Fruit fly (Drosophila melanogaster) whole organism, embryonic: ENCODE data around the gene Dcps.

Source experiments
- Bgb ChIP-seq: fragments of 200-800 bp; sonication (Bioruptor generic); IDR thresholded peaks from 2 replicates; pipeline ENCODE4 v1.3.6; 2022; ENCODE audit warnings: missing biosample characterization, missing genetic modification characterization; ENCODE audit not compliant: partially characterized antibody
- CG10209 ChIP-seq: fragments of 200-800 bp; sonication (Bioruptor generic); optimal IDR thresholded peaks from 3 replicates; lab custom pipeline; 2017; ENCODE audit warnings: missing biosample characterization, mild to moderate bottlenecking, missing genetic modification characterization, missing genetic modification reagents
- CG1024 ChIP-seq: fragments of 200-800 bp; sonication (Bioruptor generic); IDR thresholded peaks from 2 replicates; pipeline ENCODE4 v1.3.6; 2022; ENCODE audit warnings: missing biosample characterization, missing genetic modification characterization
- CG10431 ChIP-seq: fragments of 200-800 bp; sonication (Bioruptor generic); optimal IDR thresholded peaks from 3 replicates; lab custom pipeline; 2018; ENCODE audit warnings: missing biosample characterization, mild to moderate bottlenecking, missing genetic modification characterization
- CG11696 ChIP-seq: fragments of 200-800 bp; sonication (Bioruptor generic); IDR thresholded peaks from 2 replicates; pipeline ENCODE4 v1.3.6; 2022; ENCODE audit warnings: missing biosample characterization, missing genetic modification characterization
- CG11723 ChIP-seq: fragments of 200-800 bp; sonication (Bioruptor generic); optimal IDR thresholded peaks from 2 replicates; lab custom pipeline; 2017; ENCODE audit warnings: missing biosample characterization, mild to moderate bottlenecking, missing genetic modification characterization
- CG12071 ChIP-seq: fragments of 200-800 bp; sonication (Bioruptor generic); optimal IDR thresholded peaks from 3 replicates; lab custom pipeline; 2018; ENCODE audit warnings: missing biosample characterization, mild to moderate bottlenecking, missing genetic modification characterization
- CG14014 ChIP-seq: fragments of 200-800 bp; sonication (Bioruptor generic); IDR thresholded peaks from 2 replicates; pipeline ENCODE4 v1.3.6; 2022; ENCODE audit warnings: missing biosample characterization, missing genetic modification characterization
- CG14441 ChIP-seq: fragments of 200-800 bp; sonication (Bioruptor generic); IDR thresholded peaks from 2 replicates; pipeline ENCODE4 v1.3.6; 2022; ENCODE audit warnings: missing biosample characterization, missing genetic modification characterization
- CG1602 ChIP-seq: fragments of 200-800 bp; sonication (Bioruptor generic); optimal IDR thresholded peaks from 3 replicates; lab custom pipeline; 2016; ENCODE audit warnings: missing biosample characterization, missing genetic modification characterization
- CG16813 ChIP-seq: fragments of 200-800 bp; sonication (Bioruptor generic); IDR thresholded peaks from 3 replicates; pipeline ENCODE4 v1.3.6; 2022; ENCODE audit warnings: missing biosample characterization, missing genetic modification characterization; ENCODE audit not compliant: partially characterized antibody
- CG18599 ChIP-seq: fragments of 200-800 bp; sonication (Bioruptor generic); optimal IDR thresholded peaks from 3 replicates; lab custom pipeline; 2017; ENCODE audit warnings: missing biosample characterization, missing genetic modification characterization, mild to moderate bottlenecking, moderate library complexity, missing genetic modification reagents
- CG2116 ChIP-seq: fragments of 200-800 bp; sonication (Bioruptor generic); optimal IDR thresholded peaks from 3 replicates; lab custom pipeline; 2018; ENCODE audit warnings: missing biosample characterization, mild to moderate bottlenecking, missing genetic modification characterization
- CG2202 ChIP-seq: fragments of 200-800 bp; sonication (Bioruptor generic); optimal IDR thresholded peaks from 2 replicates; lab custom pipeline; 2018; ENCODE audit warnings: missing biosample characterization, mild to moderate bottlenecking, missing genetic modification characterization
- CG31441 ChIP-seq: fragments of 200-800 bp; sonication (Bioruptor generic); IDR thresholded peaks from 2 replicates; pipeline ENCODE4 v1.3.6; 2022; ENCODE audit warnings: missing biosample characterization, missing genetic modification characterization
- CG4730 ChIP-seq: fragments of 200-800 bp; sonication (Bioruptor generic); IDR thresholded peaks from 2 replicates; pipeline ENCODE4 v1.3.6; 2022; ENCODE audit warnings: missing biosample characterization, missing genetic modification characterization
- CG4854 ChIP-seq: fragments of 200-800 bp; sonication (Bioruptor generic); optimal IDR thresholded peaks from 2 replicates; lab custom pipeline; 2016; ENCODE audit warnings: missing biosample characterization, missing genetic modification characterization, inconsistent platforms
- CG9437 ChIP-seq: fragments of 200-800 bp; sonication (Bioruptor generic); optimal IDR thresholded peaks from 2 replicates; lab custom pipeline; 2018; ENCODE audit warnings: missing biosample characterization, mild to moderate bottlenecking, missing genetic modification characterization
- CG9797 ChIP-seq: fragments of 200-800 bp; sonication (Bioruptor generic); optimal IDR thresholded peaks from 3 replicates; lab custom pipeline; 2018; ENCODE audit warnings: missing biosample characterization, mild to moderate bottlenecking, missing genetic modification characterization
- Deaf1 ChIP-seq: fragments of 200-800 bp; optimal IDR thresholded peaks from 3 replicates; lab custom pipeline; 2019; ENCODE audit warnings: missing biosample characterization, mild to moderate bottlenecking, missing genetic modification characterization, moderate library complexity
- Dip3 ChIP-seq: fragments of 200-800 bp; sonication (Bioruptor generic); optimal IDR thresholded peaks from 3 replicates; lab custom pipeline; 2016; ENCODE audit warnings: missing biosample characterization, missing genetic modification characterization
- Dll ChIP-seq: fragments of 200-800 bp; sonication (Bioruptor generic); IDR thresholded peaks from 4 replicates; pipeline ENCODE4 v1.3.6; 2022; ENCODE audit warnings: missing biosample characterization, missing genetic modification characterization; ENCODE audit not compliant: partially characterized antibody
- Doc3 ChIP-seq: fragments of 200-800 bp; sonication (Bioruptor generic); IDR thresholded peaks from 3 replicates; pipeline ENCODE4 v1.3.6; 2022; ENCODE audit warnings: missing biosample characterization, missing genetic modification characterization; ENCODE audit not compliant: partially characterized antibody
- Fer3 ChIP-seq: fragments of 200-800 bp; sonication (Bioruptor generic); optimal IDR thresholded peaks from 2 replicates; lab custom pipeline; 2018; ENCODE audit warnings: missing biosample characterization, mild to moderate bottlenecking, missing genetic modification characterization, moderate library complexity
- Lhr ChIP-seq: fragments of 200-800 bp; sonication (Bioruptor generic); optimal IDR thresholded peaks from 3 replicates; lab custom pipeline; 2017; ENCODE audit warnings: mild to moderate bottlenecking, missing biosample characterization, missing genetic modification reagents, missing genetic modification characterization
- Mad ChIP-seq: fragments of 200-800 bp; sonication (Bioruptor generic); optimal IDR thresholded peaks from 2 replicates; lab custom pipeline; 2016; ENCODE audit warnings: missing biosample characterization, missing genetic modification characterization
- Oli ChIP-seq: fragments of 200-800 bp; sonication (Bioruptor generic); optimal IDR thresholded peaks from 2 replicates; lab custom pipeline; 2018; ENCODE audit warnings: missing biosample characterization, mild to moderate bottlenecking, missing genetic modification characterization, moderate library complexity
- Stat92E ChIP-seq, 3 experiments: fragments of >200 bp in 2 of 3; fragments of 200-800 bp in 1 of 3; sonication (Bioruptor generic) in 1 of 3; optimal IDR thresholded peaks; 2 replicates each; lab custom pipeline; 2017 to 2019; ENCODE audit warnings: missing biosample characterization in 3 of 3, missing genetic modification characterization in 3 of 3, mild to moderate bottlenecking in 1 of 3, moderate library complexity in 1 of 3
- Taf1 ChIP-seq: fragments of 200-800 bp; sonication (Bioruptor generic); IDR thresholded peaks from 2 replicates; pipeline ENCODE4 v1.3.6; 2022; ENCODE audit warnings: missing biosample characterization, missing genetic modification characterization
- aop ChIP-seq: fragments of 200-800 bp; sonication (Bioruptor generic); IDR thresholded peaks from 2 replicates; pipeline ENCODE4 v1.3.6; 2022; ENCODE audit warnings: missing biosample characterization, missing genetic modification characterization
- ash1 ChIP-seq: fragments of 200-800 bp; sonication (Bioruptor generic); optimal IDR thresholded peaks from 2 replicates; lab custom pipeline; 2018; ENCODE audit warnings: missing biosample characterization, mild to moderate bottlenecking, missing genetic modification characterization
- bbx ChIP-seq: fragments of 200-800 bp; sonication (Bioruptor generic); IDR thresholded peaks from 2 replicates; pipeline ENCODE4 v1.3.6; 2022; ENCODE audit warnings: missing biosample characterization, missing genetic modification characterization; ENCODE audit not compliant: partially characterized antibody
- bowl ChIP-seq: fragments of 200-800 bp; sonication (Bioruptor generic); IDR thresholded peaks from 2 replicates; pipeline ENCODE4 v1.3.6; 2022; ENCODE audit warnings: missing biosample characterization, missing genetic modification characterization
- cas ChIP-seq: fragments of 200-800 bp; sonication (Bioruptor generic); IDR thresholded peaks from 2 replicates; pipeline ENCODE4 v1.3.6; 2022; ENCODE audit warnings: missing biosample characterization, missing genetic modification characterization
- cg ChIP-seq: fragments of 200-800 bp; sonication (Bioruptor generic); optimal IDR thresholded peaks from 3 replicates; lab custom pipeline; 2019; ENCODE audit warnings: missing biosample characterization, mild to moderate bottlenecking, missing genetic modification characterization, moderate library complexity
- crc ChIP-seq: fragments of 200-800 bp; sonication (Bioruptor generic); optimal IDR thresholded peaks from 2 replicates; lab custom pipeline; 2016; ENCODE audit warnings: missing biosample characterization, missing genetic modification characterization
- ind ChIP-seq: fragments of 200-800 bp; sonication (Bioruptor generic); optimal IDR thresholded peaks from 3 replicates; lab custom pipeline; 2016; ENCODE audit warnings: missing biosample characterization, missing genetic modification characterization
- lab ChIP-seq: fragments of 200-800 bp; sonication (Bioruptor generic); optimal IDR thresholded peaks from 3 replicates; lab custom pipeline; 2017; ENCODE audit warnings: missing biosample characterization, missing genetic modification characterization, mild to moderate bottlenecking, moderate library complexity, missing genetic modification reagents
- lmd ChIP-seq: fragments of 200-800 bp; sonication (Bioruptor generic); IDR thresholded peaks from 2 replicates; pipeline ENCODE4 v1.3.6; 2022; ENCODE audit warnings: missing biosample characterization, missing genetic modification characterization
- pb ChIP-seq: fragments of 200-800 bp; sonication (Bioruptor generic); optimal IDR thresholded peaks from 3 replicates; lab custom pipeline; 2016; ENCODE audit warnings: missing biosample characterization, missing genetic modification characterization
- shn ChIP-seq: fragments of 200-800 bp; sonication (Bioruptor generic); optimal IDR thresholded peaks from 3 replicates; lab custom pipeline; 2016; ENCODE audit warnings: missing biosample characterization, missing genetic modification characterization
- sima ChIP-seq: fragments of 200-800 bp; sonication (Bioruptor generic); optimal IDR thresholded peaks from 2 replicates; lab custom pipeline; 2016; ENCODE audit warnings: missing biosample characterization, missing genetic modification characterization
- ssp ChIP-seq: fragments of 200-800 bp; sonication (Bioruptor generic); IDR thresholded peaks from 2 replicates; pipeline ENCODE4 v1.3.6; 2022; ENCODE audit warnings: missing biosample characterization, missing genetic modification characterization
- stwl ChIP-seq: fragments of 200-800 bp; sonication (Bioruptor generic); optimal IDR thresholded peaks from 3 replicates; lab custom pipeline; 2018; ENCODE audit warnings: missing biosample characterization, mild to moderate bottlenecking, missing genetic modification characterization, moderate library complexity
- tin ChIP-seq: fragments of 200-800 bp; sonication (Bioruptor generic); optimal IDR thresholded peaks from 3 replicates; lab custom pipeline; 2016; ENCODE audit warnings: missing biosample characterization, missing genetic modification characterization
- trem ChIP-seq: fragments of 200-800 bp; optimal IDR thresholded peaks from 3 replicates; lab custom pipeline; 2019; ENCODE audit warnings: missing biosample characterization, mild to moderate bottlenecking, missing genetic modification characterization, moderate library complexity
- tx ChIP-seq: fragments of 200-800 bp; sonication (Bioruptor generic); optimal IDR thresholded peaks from 2 replicates; lab custom pipeline; 2016; ENCODE audit warnings: missing biosample characterization, missing genetic modification characterization
- usp ChIP-seq: fragments of >200 bp; optimal IDR thresholded peaks from 2 replicates; lab custom pipeline; 2017; ENCODE audit warnings: missing biosample characterization, missing genetic modification characterization

The Dcps gene

DNA sequence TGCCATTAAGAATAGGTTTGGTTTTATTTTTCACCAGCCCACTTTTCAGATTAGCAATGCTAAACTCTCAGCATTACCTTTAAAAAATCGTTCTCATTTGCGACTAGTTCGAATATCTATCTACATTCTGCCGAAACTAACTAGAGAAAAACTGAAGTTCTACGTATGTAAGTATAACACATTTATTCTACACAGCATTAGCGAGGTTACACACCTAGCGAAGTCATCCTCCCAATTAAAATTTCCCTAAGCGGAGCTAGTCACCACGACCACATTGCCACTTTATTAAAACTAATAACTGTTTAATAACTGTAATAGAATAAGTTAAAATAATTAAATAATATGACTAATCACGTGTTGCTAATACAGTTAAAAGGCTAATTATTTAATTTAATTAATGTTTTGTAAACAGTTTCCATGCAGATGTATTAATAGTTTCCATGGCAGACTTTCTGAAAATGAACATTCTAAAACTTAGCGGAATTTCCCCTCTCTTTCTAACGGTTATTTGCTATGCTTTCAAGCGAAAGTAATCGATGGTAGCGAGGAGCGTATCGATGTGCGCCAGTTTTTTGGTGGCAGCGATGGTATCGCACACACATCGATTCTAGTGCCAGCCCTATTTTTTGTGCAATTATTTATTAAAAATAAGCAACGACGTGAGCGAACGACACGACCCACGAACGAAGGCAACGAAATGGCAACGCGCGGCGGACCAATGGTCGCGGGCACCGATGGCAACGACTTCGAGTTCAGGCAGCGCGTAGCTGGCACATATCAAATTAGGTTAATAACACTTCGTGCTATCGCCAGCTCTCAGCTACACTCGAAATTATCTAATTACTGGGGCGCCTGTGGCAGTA, 24.4 kb upstream of the Dcps start, which contains the start of gene jagn (continued):
- TF ChIP-seq CG16813 (GFP tag; lab: Robert Waterston, UW) (peak; percentile 100), CG1024 (peak; percentile 46; the same call in 1 of the 2 replicates), Bgb (GFP tag; lab: Robert Waterston, UW) (peak; percentile 100), Lhr (GFP tag; lab: Kevin White, UChicago) (peak; percentile 86), shn (GFP tag; lab: Kevin White, UChicago) (peak; percentile 59), ssp (GFP tag; lab: Robert Waterston, UW) (peak; percentile 53), CG9437 (GFP tag; lab: Kevin White, UChicago) (peak; percentile 10), Taf1 (no peak), CG14441 (peak; percentile 27; the same call in 1 of the 2 replicates), CG2202 (tag; lab: Kevin White, UChicago) (no peak), CG4730 (GFP tag; lab: Robert Waterston, UW) (0 out of 2 replicates have a peak, but pooled peaks have one; percentile 28), bbx (GFP tag; lab: Robert Waterston, UW) (peak; percentile 100), CG14014 (GFP tag; lab: Robert Waterston, UW) (peak; percentile 55; the same call in 1 of the 2 replicates), aop (GFP tag; lab: Robert Waterston, UW) (no peak), CG10431 (GFP tag; lab: Kevin White, UChicago) (peak; percentile 16), Oli (peak; percentile 34), tx (GFP tag; lab: Kevin White, UChicago) (peak; percentile 48), Mad (GFP tag; lab: Kevin White, UChicago) (peak; percentile 41), CG9797 (GFP tag; lab: Kevin White, UChicago) (peak; percentile 48), lmd (GFP tag; lab: Robert Waterston, UW) (peak; percentile 51; the same call in 1 of the 2 replicates), CG10209 (GFP tag; lab: Kevin White, UChicago) (peak; percentile 26), tin (GFP tag; lab: Kevin White, UChicago) (peak; percentile 58), CG11696 (GFP tag; lab: Robert Waterston, UW) (no peak), Doc3 (GFP tag; lab: Robert Waterston, UW) (peak; percentile 99), Dip3 (GFP tag; lab: Kevin White, UChicago) (peak; percentile 75), pb (peak; percentile 14), Stat92E (GFP tag; optimal IDR thresholded peaks at IDR 0.05; lab: Kevin White, UChicago) (peak in 1 of 3 experiments; percentile 9), Fer3 (tag; lab: Kevin White, UChicago) (peak; percentile 62), ash1 (GFP tag; lab: Kevin White, UChicago) (no peak), CG2116 (GFP tag; lab: Kevin White, UChicago) (peak; percentile 76), ind (GFP tag; lab: Kevin White, UChicago) (peak; percentile 60), crc (peak; percentile 21), CG1602 (GFP tag; lab: Kevin White, UChicago) (peak; percentile 16), trem (tag; lab: Kevin White, UChicago) (peak; percentile 77), sima (GFP tag; lab: Kevin White, UChicago) (no peak), usp (GFP tag; lab: Kevin White, UChicago) (no peak), Deaf1 (tag; lab: Kevin White, UChicago) (peak; percentile 41), CG31441 (GFP tag; lab: Robert Waterston, UW) (peak; percentile 65), cas (GFP tag; lab: Robert Waterston, UW) (no peak), stwl (tag; lab: Kevin White, UChicago) (peak; percentile 54), cg (GFP tag; lab: Kevin White, UChicago) (no peak), lab (GFP tag; lab: Kevin White, UChicago) (peak; percentile 63), CG18599 (GFP tag; lab: Kevin White, UChicago) (peak; percentile 2), bowl (GFP tag; lab: Robert Waterston, UW) (no peak), CG11723 (GFP tag; lab: Kevin White, UChicago) (peak; percentile 54), CG12071 (GFP tag; lab: Kevin White, UChicago) (peak; percentile 13), Dll (GFP tag; lab: Robert Waterston, UW) (peak; percentile 99), CG4854 (GFP tag; lab: Kevin White, UChicago) (peak; percentile 36)
